Fruit fly (Drosophila melanogaster) whole organism, wandering third instar larva: ENCODE data around the gene CG13640.

Experiments used
- Abd-B ChIP-seq: fragments of >200 bp; optimal IDR thresholded peaks from 2 replicates; lab custom pipeline; 2017; ENCODE audit warnings: missing biosample characterization, missing genetic modification characterization
- Hr78 ChIP-seq: fragments of >200 bp; optimal IDR thresholded peaks from 2 replicates; lab custom pipeline; 2017; ENCODE audit warnings: missing biosample characterization, missing genetic modification characterization
- Hr83 ChIP-seq: fragments of 200-300 bp; sonication (Bioruptor generic); optimal IDR thresholded peaks from 2 replicates; lab custom pipeline; 2016; ENCODE audit warnings: missing biosample characterization, mild to moderate bottlenecking, missing genetic modification characterization, moderate library complexity; ENCODE audit not compliant: poor library complexity, severe bottlenecking
- Myc ChIP-seq: fragments of >200 bp; optimal IDR thresholded peaks from 2 replicates; lab custom pipeline; 2017
- N ChIP-seq: fragments of >200 bp; optimal IDR thresholded peaks from 2 replicates; lab custom pipeline; 2018; ENCODE audit warnings: missing biosample characterization, missing external identifiers, missing genetic modification characterization
- brk ChIP-seq: fragments of 200-800 bp; sonication (Bioruptor generic); optimal IDR thresholded peaks from 2 replicates; lab custom pipeline; 2016; ENCODE audit warnings: missing biosample characterization, mild to moderate bottlenecking, missing genetic modification characterization
- dsf ChIP-seq: sonication (Bioruptor generic); optimal IDR thresholded peaks from 2 replicates; lab custom pipeline; 2016; ENCODE audit warnings: missing biosample characterization, missing genetic modification characterization, borderline replicate concordance
- fru ChIP-seq: fragments of 200-800 bp; sonication (Bioruptor generic); optimal IDR thresholded peaks from 3 replicates; lab custom pipeline; 2016; ENCODE audit warnings: missing biosample characterization, mild to moderate bottlenecking, missing genetic modification characterization
- h ChIP-seq: fragments of 200-800 bp; sonication (Bioruptor generic); optimal IDR thresholded peaks from 3 replicates; lab custom pipeline; 2016; ENCODE audit warnings: missing biosample characterization, mild to moderate bottlenecking, missing genetic modification characterization
- lola ChIP-seq: fragments of >200 bp; optimal IDR thresholded peaks from 2 replicates; lab custom pipeline; 2017; ENCODE audit warnings: missing biosample characterization, missing genetic modification characterization
- pan ChIP-seq: fragments of >200 bp; optimal IDR thresholded peaks from 2 replicates; lab custom pipeline; 2017
- usp ChIP-seq: fragments of >200 bp; optimal IDR thresholded peaks from 2 replicates; lab custom pipeline; 2017; ENCODE audit warnings: missing biosample characterization, missing genetic modification characterization

DNA sequence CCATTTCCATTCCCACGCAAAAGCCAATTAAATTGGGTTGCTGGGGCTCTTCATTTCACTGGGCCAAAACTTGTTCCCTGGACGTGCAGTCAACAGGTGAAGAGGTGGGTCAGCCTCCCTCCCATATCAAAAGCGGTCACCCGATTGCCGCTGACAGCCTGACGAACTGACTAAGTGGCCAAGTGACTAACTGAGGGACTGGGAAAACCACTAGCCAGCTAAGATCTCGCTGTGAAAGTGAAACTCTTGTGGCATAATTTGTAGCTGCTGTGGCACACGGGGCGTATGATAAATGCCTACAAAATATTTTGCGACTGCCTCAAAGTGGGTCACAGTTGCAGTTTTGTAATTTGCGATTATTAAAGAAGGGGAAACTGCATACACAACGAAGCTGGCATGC, 26.5 kb upstream of the CG13640 start:
- no peak for TF ChIP-seq Myc (lab: Kevin White, UChicago)
- no peak for TF ChIP-seq N (GFP tag; lab: Kevin White, UChicago)
- no peak for TF ChIP-seq usp (GFP tag; lab: Kevin White, UChicago)
- TF ChIP-seq brk = no peak
- TF ChIP-seq Hr78 (GFP tag; lab: Kevin White, UChicago) = no peak
- TF ChIP-seq Hr83 (GFP tag; lab: Kevin White, UChicago) = no peak
- no peak for TF ChIP-seq fru (GFP tag; lab: Kevin White, UChicago)
- TF ChIP-seq lola (GFP tag; lab: Kevin White, UChicago) = no peak
- no peak for TF ChIP-seq Abd-B (GFP tag; lab: Kevin White, UChicago)
- TF ChIP-seq dsf (GFP tag; lab: Kevin White, UChicago) = no peak
- TF ChIP-seq pan = no peak
- TF ChIP-seq h = no peak
